Worm (Caenorhabditis elegans): Measurements from ENCODE around the gene cutl-16.

DNA sequence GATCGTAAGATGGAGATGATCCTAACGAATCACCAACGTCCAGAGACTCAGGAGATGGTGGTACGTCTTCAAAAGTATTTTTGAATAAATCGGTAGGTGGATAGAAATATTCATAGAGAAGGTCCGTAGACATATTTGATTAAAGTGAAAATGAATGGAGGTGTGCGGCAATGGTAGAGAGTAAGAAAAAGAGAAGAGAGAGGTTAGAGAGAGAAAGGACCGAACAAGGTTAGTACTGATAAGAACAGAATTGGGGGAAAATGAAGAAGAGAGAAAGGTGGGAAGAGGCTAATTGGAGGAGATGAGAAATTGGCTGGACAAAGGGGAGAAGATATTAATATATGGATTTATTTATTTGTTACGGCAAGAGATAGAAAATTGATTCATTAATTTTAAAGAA, 8.4 kb downstream of the cutl-16 start, which contains the start of gene nhr-22:
- TF ChIP-seq zip-11 (GFP tag; IDR thresholded peaks at IDR 0.05): no peak
- no peak for TF ChIP-seq fos-1 (tag; optimal IDR thresholded peaks at IDR 0.05)
- TF ChIP-seq snpc-4 (tag; optimal IDR thresholded peaks at IDR 0.05): no peak
- TF ChIP-seq skn-1 (tag; optimal IDR thresholded peaks at IDR 0.05): no peak
- no peak for TF ChIP-seq unc-62 (GFP tag; optimal IDR thresholded peaks at IDR 0.05 in 1 of 2)
- TF ChIP-seq unc-62 (tag; optimal IDR thresholded peaks at IDR 0.05): no peak
- no peak for TF ChIP-seq ztf-11 (tag; optimal IDR thresholded peaks at IDR 0.05)
- no peak for TF ChIP-seq lsy-2 (tag; optimal IDR thresholded peaks at IDR 0.05)
- no peak for TF ChIP-seq aly-2 (tag; optimal IDR thresholded peaks at IDR 0.05)
- no peak for TF ChIP-seq pha-4 (GFP tag; IDR thresholded peaks at IDR 0.05)
- TF ChIP-seq pha-4 (tag; optimal IDR thresholded peaks at IDR 0.05): no peak

Measured in whole organism, L4 larva.